Fruit fly (Drosophila melanogaster): ENCODE measurements around the gene Baldspot.

Baldspot gene

DNA sequence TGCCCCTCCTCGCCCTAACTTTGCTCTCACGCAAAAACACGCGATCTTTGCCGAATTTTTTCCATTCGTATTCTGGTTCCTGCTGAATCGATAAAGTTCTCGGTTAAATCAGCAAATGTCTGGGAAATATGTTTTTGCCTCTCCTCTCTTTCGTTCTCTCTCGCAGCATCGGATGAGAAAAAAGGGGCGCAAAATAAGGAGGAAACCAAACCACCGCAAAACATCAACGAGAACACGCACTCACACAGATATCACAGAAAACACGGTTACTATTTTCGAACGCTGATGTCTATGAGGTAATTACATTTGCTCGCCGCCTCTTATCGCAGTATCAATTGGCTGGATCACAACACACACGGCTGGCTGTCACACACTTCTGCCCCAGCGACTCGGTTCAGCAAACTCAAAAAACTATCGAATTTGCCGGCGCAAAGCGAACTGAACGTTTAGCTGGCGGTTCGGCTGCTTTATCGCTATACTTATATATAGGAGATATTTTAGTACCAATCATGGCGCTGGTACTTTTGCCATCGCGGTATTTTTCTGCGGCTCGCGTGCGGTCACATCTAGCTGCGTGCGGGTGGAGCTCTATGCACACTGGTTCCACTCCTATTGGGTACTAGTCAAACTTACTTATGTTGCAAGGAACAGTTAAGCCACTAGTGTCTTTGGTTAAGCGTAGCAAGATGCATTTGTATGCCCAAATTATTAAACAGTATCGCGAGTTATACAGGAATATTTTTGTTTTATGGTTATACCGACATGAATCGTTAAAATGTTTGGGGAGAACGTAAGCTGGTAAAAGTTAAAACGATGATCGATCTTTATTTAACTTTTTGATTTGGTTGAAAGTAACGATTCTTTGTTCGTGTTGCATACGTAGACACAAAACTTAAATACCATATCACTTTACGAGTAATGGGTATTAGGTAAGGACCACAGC is at the start of gene Baldspot:
Gene Baldspot (minus strand): TSS at position 449 of the 943 bp plus-strand sequence.
- TF ChIP-seq psq (optimal IDR thresholded peaks at IDR 0.05) (no peak), EcR (GFP tag; optimal IDR thresholded peaks at IDR 0.05) (no peak), usp (GFP tag; optimal IDR thresholded peaks at IDR 0.05) (no peak), pan (optimal IDR thresholded peaks at IDR 0.05) (peak; percentile 74), CG8478 (optimal IDR thresholded peaks at IDR 0.05) (no peak), Dll (optimal IDR thresholded peaks at IDR 0.05) (no peak)

- TF ChIP-seq usp (GFP tag; optimal IDR thresholded peaks at IDR 0.05), result no peak
- TF ChIP-seq psq (optimal IDR thresholded peaks at IDR 0.05), result no peak
- no peak for TF ChIP-seq CG8478 (optimal IDR thresholded peaks at IDR 0.05)
- no peak for TF ChIP-seq Dll (optimal IDR thresholded peaks at IDR 0.05)
- no peak for TF ChIP-seq pan (optimal IDR thresholded peaks at IDR 0.05)
- no peak for TF ChIP-seq EcR (GFP tag; optimal IDR thresholded peaks at IDR 0.05)
Observed at dm6 chr3L:16710258-16711020, 49.0 kb upstream of the Baldspot start.

DNA sequence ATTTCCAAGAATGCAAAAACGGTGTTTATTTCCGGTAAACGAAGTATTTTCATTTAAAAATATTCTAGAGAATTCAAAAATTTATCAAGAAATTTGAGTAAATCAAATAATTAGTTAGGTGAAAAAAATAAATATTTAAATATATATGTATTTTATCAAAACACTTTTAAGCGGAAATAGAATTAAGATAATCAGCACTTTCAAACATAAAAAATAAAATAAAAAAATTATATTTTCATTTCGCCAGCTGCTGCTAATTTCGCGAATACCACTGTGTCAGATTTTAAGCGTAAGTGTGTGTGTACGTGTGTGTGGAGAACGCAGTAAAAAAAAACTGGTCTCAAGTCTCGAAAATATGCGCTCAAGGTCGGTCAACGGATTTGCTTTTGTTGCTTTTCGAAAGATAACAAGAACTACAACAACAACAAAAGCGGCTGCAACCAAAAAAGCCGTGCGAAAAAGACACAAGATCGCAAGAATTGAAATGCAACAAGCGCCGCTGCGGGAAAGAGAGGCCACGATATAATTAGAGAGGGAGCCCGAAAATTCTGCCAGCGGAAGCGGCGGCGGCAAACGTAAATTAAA is 48.4 kb upstream of the Baldspot start:
- TF ChIP-seq usp (GFP tag; optimal IDR thresholded peaks at IDR 0.05) (no peak), EcR (GFP tag; optimal IDR thresholded peaks at IDR 0.05) (no peak), CG8478 (optimal IDR thresholded peaks at IDR 0.05) (no peak), psq (optimal IDR thresholded peaks at IDR 0.05) (no peak), Dll (optimal IDR thresholded peaks at IDR 0.05) (no peak), pan (optimal IDR thresholded peaks at IDR 0.05) (no peak)

- TF ChIP-seq pan (optimal IDR thresholded peaks at IDR 0.05) (no peak), usp (GFP tag; optimal IDR thresholded peaks at IDR 0.05) (no peak), EcR (GFP tag; optimal IDR thresholded peaks at IDR 0.05) (no peak), psq (optimal IDR thresholded peaks at IDR 0.05) (no peak), CG8478 (optimal IDR thresholded peaks at IDR 0.05) (no peak)
Observed at dm6 chr3L:16708738-16709350, 47.4 kb upstream of the Baldspot start.

- TF ChIP-seq EcR (GFP tag; optimal IDR thresholded peaks at IDR 0.05) (no peak), CG8478 (optimal IDR thresholded peaks at IDR 0.05) (no peak), Dll (optimal IDR thresholded peaks at IDR 0.05) (no peak), pan (optimal IDR thresholded peaks at IDR 0.05) (no peak), psq (optimal IDR thresholded peaks at IDR 0.05) (no peak), usp (GFP tag; optimal IDR thresholded peaks at IDR 0.05) (no peak)
Observed at dm6 chr3L:16705630-16706029, 44.2 kb upstream of the Baldspot start.

dm6 chr3L:16704673-16705072 is 43.3 kb upstream of the Baldspot start, which contains the start of gene CG9692:
Gene CG9692 (plus strand): TSS chr3L:16704973.
- TF ChIP-seq psq (optimal IDR thresholded peaks at IDR 0.05) (no peak), pan (optimal IDR thresholded peaks at IDR 0.05) (no peak), Dll (optimal IDR thresholded peaks at IDR 0.05) (no peak), usp (GFP tag; optimal IDR thresholded peaks at IDR 0.05) (no peak), EcR (GFP tag; optimal IDR thresholded peaks at IDR 0.05) (no peak), CG8478 (optimal IDR thresholded peaks at IDR 0.05) (no peak)

- TF ChIP-seq pan (optimal IDR thresholded peaks at IDR 0.05) (no peak), Dll (optimal IDR thresholded peaks at IDR 0.05) (no peak), EcR (GFP tag; optimal IDR thresholded peaks at IDR 0.05) (no peak), usp (GFP tag; optimal IDR thresholded peaks at IDR 0.05) (no peak), CG8478 (optimal IDR thresholded peaks at IDR 0.05) (no peak), psq (optimal IDR thresholded peaks at IDR 0.05) (no peak)
Observed at dm6 chr3L:16704251-16704650, 42.8 kb upstream of the Baldspot start.

- TF ChIP-seq EcR (GFP tag; optimal IDR thresholded peaks at IDR 0.05) (no peak), psq (optimal IDR thresholded peaks at IDR 0.05) (no peak), pan (optimal IDR thresholded peaks at IDR 0.05) (no peak), CG8478 (optimal IDR thresholded peaks at IDR 0.05) (no peak), Dll (optimal IDR thresholded peaks at IDR 0.05) (no peak), usp (GFP tag; optimal IDR thresholded peaks at IDR 0.05) (no peak)
Observed at dm6 chr3L:16702866-16703265, 41.5 kb upstream of the Baldspot start.

dm6 chr3L:16699292-16700026 is 38.0 kb upstream of the Baldspot start:
- no peak for TF ChIP-seq pan (optimal IDR thresholded peaks at IDR 0.05)
- no peak for TF ChIP-seq usp (GFP tag; optimal IDR thresholded peaks at IDR 0.05)
- no peak for TF ChIP-seq CG8478 (optimal IDR thresholded peaks at IDR 0.05)
- no peak for TF ChIP-seq EcR (GFP tag; optimal IDR thresholded peaks at IDR 0.05)
- no peak for TF ChIP-seq psq (optimal IDR thresholded peaks at IDR 0.05)
- TF ChIP-seq Dll (optimal IDR thresholded peaks at IDR 0.05), result no peak

DNA sequence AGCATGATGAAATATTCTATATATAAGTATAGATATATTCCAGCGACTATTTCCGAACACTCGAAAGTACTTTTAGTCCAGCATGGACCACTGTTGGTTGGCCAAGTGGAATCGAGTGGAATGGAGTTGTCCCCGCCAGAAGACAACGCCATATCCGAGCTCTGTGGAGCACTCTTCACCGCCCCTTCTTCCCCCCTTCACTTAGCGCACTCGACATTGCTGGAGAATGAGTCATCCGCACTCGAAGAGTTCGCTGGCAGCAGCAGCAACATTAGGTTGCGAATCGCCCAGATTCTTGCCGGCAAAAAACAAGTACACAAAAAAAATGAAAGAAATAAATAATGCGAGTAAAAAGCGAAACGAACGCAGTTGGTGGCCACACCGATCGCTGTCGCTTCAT is 36.7 kb upstream of the Baldspot start:
- no peak for TF ChIP-seq pan (optimal IDR thresholded peaks at IDR 0.05)

dm6 chr3L:16697069-16697468 is 35.7 kb upstream of the Baldspot start:
- no peak for TF ChIP-seq psq (optimal IDR thresholded peaks at IDR 0.05)
- TF ChIP-seq usp (GFP tag; optimal IDR thresholded peaks at IDR 0.05), result no peak
- TF ChIP-seq pan (optimal IDR thresholded peaks at IDR 0.05), result no peak
- no peak for TF ChIP-seq CG8478 (optimal IDR thresholded peaks at IDR 0.05)
- TF ChIP-seq EcR (GFP tag; optimal IDR thresholded peaks at IDR 0.05), result no peak
- TF ChIP-seq Dll (optimal IDR thresholded peaks at IDR 0.05), result no peak
